Worm (Caenorhabditis elegans): ENCODE data around the gene F10E9.4.

The F10E9.4 gene

ce11 chrIII:8283525-8283924 lies 24.8 kb upstream of the F10E9.4 start:
- TF ChIP-seq ztf-11 (tag; optimal IDR thresholded peaks at IDR 0.05) (peak in 1 of 2 experiments; percentile 69), tbx-2 (tag; optimal IDR thresholded peaks at IDR 0.05) (peak; percentile 47), unc-86 (tag; optimal IDR thresholded peaks at IDR 0.05) (peak; percentile 3), xbp-1 (tag; optimal IDR thresholded peaks at IDR 0.05) (no peak), zip-4 (GFP tag; optimal IDR thresholded peaks at IDR 0.05) (no peak), nhr-85 (tag) (peak; percentile 54), unc-30 (tag; optimal IDR thresholded peaks at IDR 0.05) (no peak)

DNA sequence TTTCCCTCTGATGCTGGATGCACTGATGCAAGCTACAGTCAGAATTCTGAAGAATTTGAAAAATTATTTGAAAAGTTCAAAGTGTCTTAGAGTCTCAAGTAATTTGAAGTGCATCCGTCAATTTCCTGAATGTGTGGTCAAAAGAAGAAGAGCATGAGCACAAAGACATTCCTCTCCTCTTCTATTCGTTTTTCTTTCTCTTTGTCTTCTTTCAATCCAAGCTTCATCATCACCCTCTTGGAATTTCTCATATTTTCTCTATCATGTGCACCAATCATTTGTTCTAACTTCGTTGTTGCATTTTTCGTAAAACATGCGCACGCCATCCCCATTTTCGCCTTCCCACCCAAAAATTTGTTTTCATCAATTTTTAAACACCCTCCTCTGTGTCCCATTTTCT lies 22.3 kb upstream of the F10E9.4 start:
- TF ChIP-seq pax-3 (tag; optimal IDR thresholded peaks at IDR 0.05) = no peak
- TF ChIP-seq fkh-10 (GFP tag; optimal IDR thresholded peaks at IDR 0.05) = peak; percentile 62
- TF ChIP-seq lin-14 (GFP tag; optimal IDR thresholded peaks at IDR 0.05) = peak; percentile 19

- TF ChIP-seq isw-1 (GFP tag; IDR thresholded peaks at IDR 0.05) (no peak), zag-1 (tag; optimal IDR thresholded peaks at IDR 0.05) (no peak), pax-3 (tag; optimal IDR thresholded peaks at IDR 0.05) (no peak), pag-3 (tag; optimal IDR thresholded peaks at IDR 0.05; ENCODE audit: borderline replicate concordance, insufficient read depth) (no peak), blmp-1 (tag; optimal IDR thresholded peaks at IDR 0.05) (no peak)
Measured at ce11 chrIII:8286824-8287223, 21.5 kb upstream of the F10E9.4 start.

DNA sequence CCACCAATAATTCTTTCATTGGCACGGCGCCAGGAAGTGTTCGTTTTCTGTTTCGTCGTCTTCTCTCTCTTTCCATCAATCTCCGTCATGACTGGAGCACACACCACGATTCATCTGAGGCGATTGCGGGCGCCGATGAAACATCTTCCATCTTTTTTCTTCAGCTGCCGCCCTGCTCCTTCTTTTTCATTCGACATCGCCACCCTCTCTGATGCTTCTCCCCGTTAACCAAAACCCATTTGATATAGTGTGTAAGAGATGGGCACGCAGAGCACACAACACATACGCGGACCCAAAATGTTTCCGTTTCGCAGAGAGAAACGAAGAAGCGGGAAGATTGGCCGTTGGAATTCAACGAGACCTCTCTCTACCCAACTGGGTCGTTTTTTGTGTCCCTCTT lies 20.8 kb upstream of the F10E9.4 start:
- peak in 1 of 2 experiments; percentile 5 for TF ChIP-seq efl-1 (optimal IDR thresholded peaks at IDR 0.05)
- peak in 1 of 2 experiments; percentile 21 for TF ChIP-seq efl-1 (GFP tag; optimal IDR thresholded peaks at IDR 0.05 in 1 of 2)
- peak; percentile 60 for TF ChIP-seq nhr-71 (tag; optimal IDR thresholded peaks at IDR 0.05)
- no peak for TF ChIP-seq aly-2 (tag; optimal IDR thresholded peaks at IDR 0.05)
- peak; percentile 21 for TF ChIP-seq unc-130 (tag; optimal IDR thresholded peaks at IDR 0.05)
- TF ChIP-seq lin-13 (GFP tag; optimal IDR thresholded peaks at IDR 0.05) = no peak
- TF ChIP-seq ets-5 (GFP tag; IDR thresholded peaks at IDR 0.05) = no peak
- peak; percentile 20; the same call in 1 of the 2 replicates for TF ChIP-seq nhr-19 (GFP tag; conservative IDR thresholded peaks at IDR 0.05)
- TF ChIP-seq snpc-4 (tag; optimal IDR thresholded peaks at IDR 0.05) = no peak
- TF ChIP-seq ceh-90 (tag; optimal IDR thresholded peaks at IDR 0.05) = no peak
- peak in 1 of 3 experiments; percentile 21 for TF ChIP-seq ceh-82 (tag; optimal IDR thresholded peaks at IDR 0.05)
- peak in 1 of 2 experiments; percentile 35 for TF ChIP-seq ztf-11 (tag; optimal IDR thresholded peaks at IDR 0.05)
- TF ChIP-seq unc-62 (GFP tag; optimal IDR thresholded peaks at IDR 0.05) = no peak
- TF ChIP-seq dsc-1 (tag; optimal IDR thresholded peaks at IDR 0.05) = peak; percentile 55
- peak in 1 of 2 experiments; percentile 37 for TF ChIP-seq lsy-2 (tag; optimal IDR thresholded peaks at IDR 0.05)
- TF ChIP-seq aha-1 (tag; optimal IDR thresholded peaks at IDR 0.05) = no peak
- peak; percentile 40 for TF ChIP-seq mep-1 (tag; optimal IDR thresholded peaks at IDR 0.05)
- peak; percentile 34 for TF ChIP-seq rnt-1 (tag; optimal IDR thresholded peaks at IDR 0.05)
- TF ChIP-seq swsn-7 (tag; optimal IDR thresholded peaks at IDR 0.05) = peak; percentile 26
- TF ChIP-seq snu-23 (GFP tag; optimal IDR thresholded peaks at IDR 0.05) = peak; percentile 29
- peak in 1 of 3 experiments; percentile 6 for TF ChIP-seq dpl-1 (GFP tag; optimal IDR thresholded peaks at IDR 0.05)
- peak; percentile 23 for TF ChIP-seq pag-3 (tag; optimal IDR thresholded peaks at IDR 0.05; ENCODE audit: borderline replicate concordance, insufficient read depth)
- TF ChIP-seq fkh-10 (GFP tag; optimal IDR thresholded peaks at IDR 0.05) = peak; percentile 0
- no peak for TF ChIP-seq irx-1 (tag; optimal IDR thresholded peaks at IDR 0.05)
- peak; percentile 92 for TF ChIP-seq lin-14 (GFP tag; optimal IDR thresholded peaks at IDR 0.05)
- TF ChIP-seq xbp-1 (tag; optimal IDR thresholded peaks at IDR 0.05) = no peak

ce11 chrIII:8289181-8289580 lies 19.2 kb upstream of the F10E9.4 start:
- no peak for TF ChIP-seq snu-23 (GFP tag; optimal IDR thresholded peaks at IDR 0.05)
- peak; percentile 36 for TF ChIP-seq blmp-1 (tag; optimal IDR thresholded peaks at IDR 0.05)
- no peak for TF ChIP-seq nhr-71 (tag; optimal IDR thresholded peaks at IDR 0.05)
- TF ChIP-seq ceh-8 (GFP tag; optimal IDR thresholded peaks at IDR 0.05) = no peak
- peak; percentile 29 for TF ChIP-seq dsc-1 (tag; optimal IDR thresholded peaks at IDR 0.05)
- TF ChIP-seq lin-35 (GFP tag; optimal IDR thresholded peaks at IDR 0.05) = no peak
- no peak for TF ChIP-seq Y116A8C.19 (tag; optimal IDR thresholded peaks at IDR 0.05; ENCODE audit: borderline replicate concordance)
